Worm (Caenorhabditis elegans): ENCODE measurements around the gene selt-1.2.
A peak's percentile ranks its signal among the peaks of the same experiment; 100 is the strongest.

The selt-1.2 gene

ce11 chrV:10722595-10722994 lies 24.6 kb downstream of the selt-1.2 start:
- TF ChIP-seq elt-2 (tag; optimal IDR thresholded peaks at IDR 0.05): no peak
- TF ChIP-seq nhr-43 (tag; optimal IDR thresholded peaks at IDR 0.05; ENCODE audit: poor library complexity, severe bottlenecking): peak; percentile 70
- no peak for TF ChIP-seq unc-39 (tag; optimal IDR thresholded peaks at IDR 0.05)
- TF ChIP-seq nhr-25 (tag; optimal IDR thresholded peaks at IDR 0.05): peak; percentile 51
- TF ChIP-seq pha-4 (tag; optimal IDR thresholded peaks at IDR 0.05): peak; percentile 70
- peak; percentile 5 for TF ChIP-seq hmg-11 (tag; optimal IDR thresholded peaks at IDR 0.05)

DNA sequence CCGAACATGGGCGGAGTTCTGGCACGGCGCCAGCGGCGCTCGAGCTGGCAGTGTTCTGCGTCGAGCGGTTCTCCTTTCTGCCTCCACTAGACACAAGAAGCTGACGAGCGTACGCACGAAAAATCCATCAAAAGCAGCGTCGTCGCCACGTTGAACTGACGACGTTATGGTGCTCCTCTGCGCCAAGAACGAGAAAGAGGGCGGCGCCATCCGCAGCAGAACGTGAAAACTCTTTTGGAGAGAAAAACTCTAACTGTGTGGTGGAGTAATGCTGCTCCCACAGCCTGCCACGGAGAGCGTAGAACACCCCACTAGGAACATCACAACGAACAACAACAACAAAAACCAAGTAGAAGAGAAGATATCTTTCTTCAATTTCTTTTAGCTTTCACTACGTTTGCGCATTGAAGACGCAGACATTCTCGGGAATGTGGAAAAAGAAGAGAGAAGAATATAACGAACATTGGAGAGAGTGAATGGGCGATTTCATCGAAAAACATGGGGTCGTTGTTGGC lies 25.2 kb downstream of the selt-1.2 start:
- TF ChIP-seq nhr-67 (tag; optimal IDR thresholded peaks at IDR 0.05): no peak
- no peak for TF ChIP-seq nhr-237 (tag; optimal IDR thresholded peaks at IDR 0.05)
- TF ChIP-seq ama-1 (optimal IDR thresholded peaks at IDR 0.05): peak; percentile 66
- TF ChIP-seq nhr-23 (tag; optimal IDR thresholded peaks at IDR 0.05): peak; percentile 73
- TF ChIP-seq mdl-1 (tag; optimal IDR thresholded peaks at IDR 0.05): peak; percentile 27
- TF ChIP-seq nhr-43 (tag; optimal IDR thresholded peaks at IDR 0.05; ENCODE audit: poor library complexity, severe bottlenecking): peak; percentile 11
- TF ChIP-seq lsy-12 (tag; optimal IDR thresholded peaks at IDR 0.05): no peak
- TF ChIP-seq fos-1 (tag; optimal IDR thresholded peaks at IDR 0.05): no peak
- TF ChIP-seq mml-1 (tag; optimal IDR thresholded peaks at IDR 0.05): no peak
- no peak for TF ChIP-seq nhr-25 (tag; optimal IDR thresholded peaks at IDR 0.05)
- TF ChIP-seq egl-5 (tag; optimal IDR thresholded peaks at IDR 0.05): peak; percentile 71
- no peak for TF ChIP-seq egl-27 (tag; optimal IDR thresholded peaks at IDR 0.05)
- no peak for TF ChIP-seq elt-1 (tag; optimal IDR thresholded peaks at IDR 0.05)
- TF ChIP-seq hmg-11 (tag; optimal IDR thresholded peaks at IDR 0.05): no peak
- TF ChIP-seq snpc-4 (tag; optimal IDR thresholded peaks at IDR 0.05): no peak
- TF ChIP-seq zag-1 (tag; optimal IDR thresholded peaks at IDR 0.05): no peak
- no peak for TF ChIP-seq eor-1 (tag; optimal IDR thresholded peaks at IDR 0.05)
- peak; percentile 37 for TF ChIP-seq nfya-1 (tag; optimal IDR thresholded peaks at IDR 0.05; ENCODE audit: insufficient read depth)
- no peak for TF ChIP-seq elt-3 (tag; optimal IDR thresholded peaks at IDR 0.05)
- no peak for TF ChIP-seq aly-2 (tag; optimal IDR thresholded peaks at IDR 0.05)
- no peak for TF ChIP-seq lin-15B (tag; optimal IDR thresholded peaks at IDR 0.05)
- peak; percentile 90 for TF ChIP-seq lin-39 (tag; optimal IDR thresholded peaks at IDR 0.05)
- TF ChIP-seq jun-1 (tag; optimal IDR thresholded peaks at IDR 0.05): no peak
- TF ChIP-seq daf-12 (tag; optimal IDR thresholded peaks at IDR 0.05): no peak
- no peak for TF ChIP-seq unc-62 (GFP tag; optimal IDR thresholded peaks at IDR 0.05)
- TF ChIP-seq fkh-2 (tag; optimal IDR thresholded peaks at IDR 0.05): no peak
- no peak for TF ChIP-seq nhr-77 (tag; optimal IDR thresholded peaks at IDR 0.05)
- no peak for TF ChIP-seq ceh-16 (tag; optimal IDR thresholded peaks at IDR 0.05)
- TF ChIP-seq tbx-2 (tag; optimal IDR thresholded peaks at IDR 0.05): no peak
- TF ChIP-seq pha-4 (tag; optimal IDR thresholded peaks at IDR 0.05): no peak
- TF ChIP-seq ceh-9 (tag; optimal IDR thresholded peaks at IDR 0.05): no peak

ce11 chrV:10721304-10721703 lies 25.9 kb downstream of the selt-1.2 start:
- no peak for TF ChIP-seq pha-4 (tag; optimal IDR thresholded peaks at IDR 0.05)

ce11 chrV:10720876-10721275 lies 26.3 kb downstream of the selt-1.2 start:
- TF ChIP-seq pqm-1 (tag; optimal IDR thresholded peaks at IDR 0.05): no peak
- TF ChIP-seq mml-1 (tag; optimal IDR thresholded peaks at IDR 0.05): no peak
- no peak for TF ChIP-seq lin-15B (tag; optimal IDR thresholded peaks at IDR 0.05)
- no peak for TF ChIP-seq nhr-67 (tag; optimal IDR thresholded peaks at IDR 0.05)
- no peak for TF ChIP-seq unc-39 (tag; optimal IDR thresholded peaks at IDR 0.05)
- TF ChIP-seq ztf-4 (tag; optimal IDR thresholded peaks at IDR 0.05): no peak
- peak; percentile 1 for TF ChIP-seq nfya-1 (tag; optimal IDR thresholded peaks at IDR 0.05; ENCODE audit: insufficient read depth)
- peak; percentile 73 for TF ChIP-seq egl-5 (tag; optimal IDR thresholded peaks at IDR 0.05)
- no peak for TF ChIP-seq nhr-43 (tag; optimal IDR thresholded peaks at IDR 0.05; ENCODE audit: poor library complexity, severe bottlenecking)
- TF ChIP-seq nhr-25 (tag; optimal IDR thresholded peaks at IDR 0.05): peak; percentile 31

DNA sequence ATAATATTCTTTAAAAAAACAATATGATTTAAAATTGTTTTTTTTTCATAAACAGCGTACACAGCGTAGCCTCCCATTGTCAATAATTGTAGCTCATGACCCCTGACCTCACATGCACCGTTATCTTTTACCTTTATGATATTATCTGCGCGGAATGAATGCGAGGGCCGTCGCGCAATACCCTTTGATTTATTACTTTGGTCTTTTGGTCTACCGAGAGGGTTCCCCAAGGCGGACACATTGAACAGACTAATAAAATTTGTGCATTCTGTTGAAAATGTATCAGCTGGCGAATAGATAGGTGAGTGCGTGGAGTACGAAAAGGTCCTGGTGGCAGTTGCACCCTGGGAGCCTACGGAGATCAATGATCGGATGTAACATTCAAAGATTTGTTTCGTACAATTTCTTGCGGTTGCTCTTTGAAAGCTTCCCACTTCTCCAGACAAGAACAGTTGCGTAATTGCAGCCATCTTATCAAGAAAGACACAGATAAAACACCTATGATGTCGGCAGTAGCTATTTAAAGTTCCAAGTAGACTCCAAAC lies 26.8 kb downstream of the selt-1.2 start:
- TF ChIP-seq unc-39 (tag; optimal IDR thresholded peaks at IDR 0.05): no peak
- TF ChIP-seq ztf-11 (tag; optimal IDR thresholded peaks at IDR 0.05): no peak
- TF ChIP-seq zag-1 (tag; optimal IDR thresholded peaks at IDR 0.05): no peak
- TF ChIP-seq elt-2 (tag; optimal IDR thresholded peaks at IDR 0.05): peak; percentile 24
- no peak for TF ChIP-seq snpc-4 (tag; optimal IDR thresholded peaks at IDR 0.05)
- peak; percentile 4 for TF ChIP-seq nhr-43 (tag; optimal IDR thresholded peaks at IDR 0.05; ENCODE audit: poor library complexity, severe bottlenecking)
- TF ChIP-seq jun-1 (tag; optimal IDR thresholded peaks at IDR 0.05): peak; percentile 5
- no peak for TF ChIP-seq nhr-28 (tag; optimal IDR thresholded peaks at IDR 0.05)
- no peak for TF ChIP-seq ztf-4 (tag; optimal IDR thresholded peaks at IDR 0.05)
- peak; percentile 49 for TF ChIP-seq lin-39 (tag; optimal IDR thresholded peaks at IDR 0.05)
- no peak for TF ChIP-seq skn-1 (tag; optimal IDR thresholded peaks at IDR 0.05)

All from whole organism, L3 larva.